Fruit fly (Drosophila melanogaster): ENCODE measurements around the gene CG14435.

Gene CG14435

DNA sequence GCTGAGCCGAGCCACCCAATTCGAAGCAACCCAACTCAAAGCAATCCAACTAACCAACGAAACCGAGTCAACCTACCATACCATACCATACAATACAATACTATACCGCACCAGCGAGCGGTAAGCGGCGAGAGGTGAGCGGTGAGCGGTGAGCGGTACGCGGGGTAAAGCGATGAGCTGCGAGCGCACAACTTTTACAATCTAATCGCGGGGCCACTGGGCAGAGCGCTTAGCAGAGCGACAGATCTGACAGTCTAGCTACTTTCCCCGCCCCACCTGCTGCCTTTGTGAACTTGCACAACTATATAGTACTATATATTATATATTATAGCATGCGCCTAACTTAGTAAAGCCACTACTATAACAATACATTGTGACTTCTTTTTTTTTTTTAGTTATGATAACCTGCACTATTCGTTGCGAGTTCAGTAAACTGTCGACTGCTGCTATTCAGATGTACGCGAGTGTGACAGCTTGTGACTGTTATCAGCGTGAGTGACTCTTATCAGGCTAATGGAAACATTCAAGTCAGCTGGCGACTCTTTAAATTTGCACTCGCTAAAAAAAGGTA lies 42.9 kb downstream of the CG14435 start (continued):
- TF ChIP-seq CG13775 (GFP tag; optimal IDR thresholded peaks at IDR 0.05) (peak; percentile 17), ham (GFP tag; IDR thresholded peaks at IDR 0.05) (no peak), trh (GFP tag; optimal IDR thresholded peaks at IDR 0.05) (no peak), Adf1 (GFP tag; IDR thresholded peaks at IDR 0.05) (peak; percentile 78), Bteb2 (GFP tag; optimal IDR thresholded peaks at IDR 0.05) (no peak), CG11504 (tag; optimal IDR thresholded peaks at IDR 0.05) (peak; percentile 47), CG3407 (GFP tag; optimal IDR thresholded peaks at IDR 0.05) (no peak), CG12236 (GFP tag; optimal IDR thresholded peaks at IDR 0.05) (no peak), crc (GFP tag; optimal IDR thresholded peaks at IDR 0.05) (no peak), Xrp1 (GFP tag; IDR thresholded peaks at IDR 0.05) (peak; percentile 43; the same call in 1 of the 2 replicates), Sox100B (GFP tag; optimal IDR thresholded peaks at IDR 0.05) (peak; percentile 22), fd3F (GFP tag; optimal IDR thresholded peaks at IDR 0.05) (no peak), Stat92E (GFP tag; optimal IDR thresholded peaks at IDR 0.05) (no peak), C15 (GFP tag; IDR thresholded peaks at IDR 0.05) (no peak), dati (GFP tag; IDR thresholded peaks at IDR 0.05) (no peak), Atf3 (GFP tag; optimal IDR thresholded peaks at IDR 0.05) (no peak), CG12155 (GFP tag; optimal IDR thresholded peaks at IDR 0.05) (peak; percentile 61), bcd (GFP tag; optimal IDR thresholded peaks at IDR 0.05) (peak; percentile 47), salm (tag; optimal IDR thresholded peaks at IDR 0.05) (no peak), HmgZ (tag; optimal IDR thresholded peaks at IDR 0.05) (peak; percentile 38), CG9215 (GFP tag; IDR thresholded peaks at IDR 0.05) (peak; percentile 33; the same call in 1 of the 2 replicates), Gsc (GFP tag; IDR thresholded peaks at IDR 0.05) (no peak), Ravus (GFP tag; IDR thresholded peaks at IDR 0.05) (no peak), Ssrp (tag; optimal IDR thresholded peaks at IDR 0.05) (peak; percentile 26), luna (GFP tag; optimal IDR thresholded peaks at IDR 0.05) (no peak), CG13287 (GFP tag; IDR thresholded peaks at IDR 0.05; ENCODE audit: partially characterized antibody) (peak; percentile 34; the same call in 1 of the 2 replicates), CG6689 (GFP tag; IDR thresholded peaks at IDR 0.05) (peak; percentile 48), org-1 (GFP tag; optimal IDR thresholded peaks at IDR 0.05) (no peak), Aef1 (GFP tag; IDR thresholded peaks at IDR 0.05) (0 out of 3 replicates have a peak, but pooled peaks have one; percentile 44), sr (GFP tag; IDR thresholded peaks at IDR 0.05) (no peak), maf-S (GFP tag; optimal IDR thresholded peaks at IDR 0.05) (no peak), CG30431 (GFP tag; optimal IDR thresholded peaks at IDR 0.05) (peak; percentile 14), bab2 (GFP tag; optimal IDR thresholded peaks at IDR 0.05) (no peak), peb (GFP tag; IDR thresholded peaks at IDR 0.05) (no peak), p53 (GFP tag; optimal IDR thresholded peaks at IDR 0.05) (no peak), CG3281 (GFP tag; optimal IDR thresholded peaks at IDR 0.05) (peak; percentile 37), ash1 (GFP tag; optimal IDR thresholded peaks at IDR 0.05) (no peak), CG12071 (GFP tag; optimal IDR thresholded peaks at IDR 0.05) (no peak), CG12104 (GFP tag; optimal IDR thresholded peaks at IDR 0.05) (no peak), ara (GFP tag; IDR thresholded peaks at IDR 0.05) (no peak), Sry-β (GFP tag; optimal IDR thresholded peaks at IDR 0.05) (peak; percentile 88)

All from whole organism, embryonic.